Worm (Caenorhabditis elegans): ENCODE results near the gene Y51B9A.7.

DNA sequence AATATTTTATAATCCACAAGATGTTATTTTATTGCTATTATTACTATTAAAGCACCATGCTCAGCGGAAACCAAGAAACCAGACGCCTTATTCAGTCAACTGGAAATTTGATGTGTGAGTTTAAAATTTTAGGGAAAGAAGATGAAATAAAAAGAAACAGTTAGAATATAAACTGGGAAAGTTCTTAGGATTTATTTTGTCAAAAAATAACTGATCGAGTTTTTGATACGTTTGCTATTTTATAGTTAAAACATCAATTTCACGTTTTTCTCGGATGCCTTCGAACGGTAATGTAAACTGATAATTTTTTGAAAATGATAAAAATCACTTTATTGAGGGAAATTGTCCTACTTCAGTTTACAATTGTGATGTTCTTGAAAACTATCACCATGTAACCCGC lies 27.5 kb upstream of the Y51B9A.7 start, which contains the start of gene C06C3.3:
- TF ChIP-seq ztf-4 (tag; optimal IDR thresholded peaks at IDR 0.05) (no peak), R02D3.7 (tag; optimal IDR thresholded peaks at IDR 0.05) (no peak), nhr-6 (tag; optimal IDR thresholded peaks at IDR 0.05) (no peak), Y55F3AM.14 (GFP tag; optimal IDR thresholded peaks at IDR 0.05) (no peak), sma-3 (GFP tag; optimal IDR thresholded peaks at IDR 0.05) (no peak), snpc-4 (tag; optimal IDR thresholded peaks at IDR 0.05) (no peak), nhr-12 (tag; optimal IDR thresholded peaks at IDR 0.05) (no peak), ama-1 (optimal IDR thresholded peaks at IDR 0.05) (no peak), blmp-1 (tag; optimal IDR thresholded peaks at IDR 0.05; ENCODE audit: insufficient read depth) (no peak), zag-1 (tag; optimal IDR thresholded peaks at IDR 0.05) (no peak), aly-2 (tag; optimal IDR thresholded peaks at IDR 0.05) (no peak), unc-62 (GFP tag; optimal IDR thresholded peaks at IDR 0.05) (no peak), egl-27 (tag; optimal IDR thresholded peaks at IDR 0.05) (no peak)
